Fruit fly (Drosophila melanogaster) S2 (cell line): ENCODE measurements around the gene zen2.

Experiments used
- CG8478 ChIP-seq: fragments of >200 bp; optimal IDR thresholded peaks from 2 replicates; lab custom pipeline; 2018
- CTCF ChIP-seq, 2 experiments: fragments of >200 bp; optimal IDR thresholded peaks; 2 replicates each; lab custom pipeline; 2018

The zen2 gene

DNA sequence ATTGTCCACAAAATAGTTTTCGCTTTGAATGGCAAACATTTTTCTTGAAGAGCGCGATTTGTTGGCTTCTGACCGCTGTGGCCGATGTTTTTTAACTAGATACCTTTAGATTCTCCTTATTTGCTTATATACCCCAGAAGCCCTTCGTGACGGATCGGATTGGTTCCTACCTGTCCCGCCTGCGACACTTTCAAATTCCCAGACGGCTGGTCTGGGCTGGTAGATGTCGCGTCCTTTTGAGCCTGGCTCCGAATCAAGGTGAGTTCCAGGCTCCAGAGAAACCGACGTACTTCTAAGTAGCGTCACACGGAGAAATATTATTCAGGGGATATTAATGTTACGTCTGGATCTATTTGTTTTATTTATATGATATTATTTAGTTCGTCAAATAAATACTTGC lies at the start of gene zen2:
Gene zen2, minus strand, starts transcription at position 101 of the 400 bp plus-strand sequence.
- TF ChIP-seq CG8478 (lab: Kevin White, UChicago) = no peak
- TF ChIP-seq CTCF (optimal IDR thresholded peaks at IDR 0.05; lab: Kevin White, UChicago) = no peak

DNA sequence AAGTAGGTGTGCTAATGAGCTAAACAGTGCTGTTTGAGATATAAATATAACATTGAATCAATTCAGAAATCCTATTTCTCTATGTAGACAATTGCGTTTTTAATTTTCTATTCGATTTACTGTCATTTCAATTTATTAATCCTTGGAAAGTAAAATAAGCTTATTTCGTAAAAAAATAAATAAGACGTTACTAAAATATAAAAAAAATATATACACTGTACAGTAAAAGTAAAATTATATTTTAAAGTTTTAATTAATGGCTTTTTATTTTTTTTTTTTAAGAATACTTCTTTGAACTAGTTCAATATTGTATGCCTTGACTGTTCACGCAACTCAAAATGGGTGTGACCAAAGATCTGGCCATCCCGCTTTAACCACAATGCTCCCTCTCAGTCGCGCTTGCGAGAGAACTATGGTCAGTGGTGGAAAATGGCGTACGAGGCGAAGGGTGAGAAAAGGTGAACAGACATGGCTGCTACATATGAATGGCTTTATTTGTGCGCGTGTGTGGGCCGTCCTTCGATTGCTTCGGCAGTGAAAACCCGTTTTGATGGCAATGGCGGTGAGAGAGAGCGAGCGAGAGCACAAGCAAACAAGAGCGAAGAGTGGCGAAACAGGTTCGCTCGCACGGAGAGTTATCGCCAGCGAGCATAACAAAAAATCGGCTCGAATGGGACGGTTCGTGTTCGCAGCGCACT lies 47.4 kb upstream of the zen2 start, which contains the start of gene Dfd:
Gene Dfd, plus strand, starts transcription at position 648 of the 698 bp plus-strand sequence.
- TF ChIP-seq CTCF (optimal IDR thresholded peaks at IDR 0.05; lab: Kevin White, UChicago) (peak in 1 of 2 experiments; percentile 40), CG8478 (lab: Kevin White, UChicago) (no peak)

DNA sequence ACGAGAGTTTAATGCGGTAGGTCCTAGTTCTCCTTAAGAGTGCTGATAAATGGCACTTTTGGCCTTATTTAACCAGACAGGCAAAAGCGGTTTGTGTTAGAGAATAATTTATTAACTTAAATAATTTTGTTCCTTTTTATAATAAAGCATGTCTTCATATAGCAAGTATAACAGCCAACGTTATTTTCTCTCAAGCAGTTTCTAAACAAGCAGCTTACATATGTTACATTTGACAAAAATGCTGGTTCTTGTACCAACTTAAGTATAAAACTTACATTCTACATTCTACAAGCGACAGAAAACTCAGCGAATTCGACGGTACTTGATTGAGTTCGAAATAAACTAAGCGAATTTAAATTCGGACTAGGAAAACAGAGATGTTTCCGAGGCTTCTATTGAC lies 36.1 kb upstream of the zen2 start:
- TF ChIP-seq CTCF (optimal IDR thresholded peaks at IDR 0.05; lab: Kevin White, UChicago) = peak; percentile 58 to 71
- TF ChIP-seq CG8478 (lab: Kevin White, UChicago) = no peak

- no peak for TF ChIP-seq CG8478 (lab: Kevin White, UChicago)
- no peak for TF ChIP-seq CTCF (optimal IDR thresholded peaks at IDR 0.05; lab: Kevin White, UChicago)
Observed at dm6 chr3R:6776797-6777196, 32.9 kb upstream of the zen2 start.

dm6 chr3R:6771797-6772196 lies 27.9 kb upstream of the zen2 start:
- TF ChIP-seq CG8478 (lab: Kevin White, UChicago) (no peak), CTCF (optimal IDR thresholded peaks at IDR 0.05; lab: Kevin White, UChicago) (no peak)

dm6 chr3R:6768256-6768655 lies 24.3 kb upstream of the zen2 start:
- no peak for TF ChIP-seq CG8478 (lab: Kevin White, UChicago)
- peak; percentile 15 to 42 for TF ChIP-seq CTCF (optimal IDR thresholded peaks at IDR 0.05; lab: Kevin White, UChicago)

dm6 chr3R:6766928-6767327 lies 23.0 kb upstream of the zen2 start:
- no peak for TF ChIP-seq CTCF (optimal IDR thresholded peaks at IDR 0.05; lab: Kevin White, UChicago)
- TF ChIP-seq CG8478 (lab: Kevin White, UChicago) = no peak

DNA sequence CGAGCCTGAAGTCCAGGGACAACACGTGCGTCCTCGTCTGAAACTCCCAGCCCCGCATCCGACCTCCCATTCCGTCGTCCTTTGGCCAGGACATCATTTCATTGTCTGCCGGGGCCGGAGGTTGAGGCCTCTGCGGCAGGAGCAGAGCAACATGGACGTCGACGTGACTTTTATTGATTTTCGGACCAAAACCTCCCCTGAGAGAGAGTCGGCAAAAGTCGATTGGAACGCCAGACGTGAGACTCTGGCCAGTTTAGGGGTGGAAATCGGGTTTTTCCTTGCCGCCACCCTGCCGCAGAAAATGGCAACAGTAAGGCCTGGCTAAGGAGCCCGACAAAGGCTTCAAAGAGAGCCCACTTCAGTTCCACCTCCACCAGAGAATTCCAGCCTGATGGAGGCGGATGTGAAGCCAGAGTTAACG lies 22.2 kb upstream of the zen2 start:
- TF ChIP-seq CTCF (optimal IDR thresholded peaks at IDR 0.05; lab: Kevin White, UChicago) (no peak), CG8478 (lab: Kevin White, UChicago) (no peak)

DNA sequence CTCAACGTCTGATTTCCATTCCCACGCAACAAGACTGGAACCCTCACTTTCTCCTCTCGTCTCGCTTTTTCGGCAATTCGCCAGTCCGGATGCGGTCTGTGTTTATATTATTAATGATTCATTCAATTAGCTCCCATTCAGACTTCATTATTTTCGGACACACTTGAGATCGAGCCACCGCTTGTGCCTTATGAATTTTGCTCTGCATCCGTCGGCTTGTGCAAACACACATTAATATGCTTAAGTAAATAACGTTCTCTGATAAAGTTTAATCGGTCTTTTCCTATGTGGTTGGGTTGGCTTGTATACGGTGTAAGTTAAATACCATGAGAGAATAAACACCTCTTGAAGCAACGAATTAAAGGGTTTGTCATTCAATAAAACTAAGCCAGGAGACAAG lies 20.9 kb upstream of the zen2 start:
- no peak for TF ChIP-seq CTCF (optimal IDR thresholded peaks at IDR 0.05; lab: Kevin White, UChicago)
- TF ChIP-seq CG8478 (lab: Kevin White, UChicago) = no peak

- TF ChIP-seq CTCF (optimal IDR thresholded peaks at IDR 0.05; lab: Kevin White, UChicago) (no peak), CG8478 (lab: Kevin White, UChicago) (no peak)
Observed at dm6 chr3R:6762794-6763407, 19.0 kb upstream of the zen2 start.

- TF ChIP-seq CTCF (optimal IDR thresholded peaks at IDR 0.05; lab: Kevin White, UChicago) = no peak
- no peak for TF ChIP-seq CG8478 (lab: Kevin White, UChicago)
Observed at dm6 chr3R:6762188-6762643, 18.3 kb upstream of the zen2 start, which contains the start of gene Ama. TSS of gene Ama (plus strand) at chr3R:6762593.

DNA sequence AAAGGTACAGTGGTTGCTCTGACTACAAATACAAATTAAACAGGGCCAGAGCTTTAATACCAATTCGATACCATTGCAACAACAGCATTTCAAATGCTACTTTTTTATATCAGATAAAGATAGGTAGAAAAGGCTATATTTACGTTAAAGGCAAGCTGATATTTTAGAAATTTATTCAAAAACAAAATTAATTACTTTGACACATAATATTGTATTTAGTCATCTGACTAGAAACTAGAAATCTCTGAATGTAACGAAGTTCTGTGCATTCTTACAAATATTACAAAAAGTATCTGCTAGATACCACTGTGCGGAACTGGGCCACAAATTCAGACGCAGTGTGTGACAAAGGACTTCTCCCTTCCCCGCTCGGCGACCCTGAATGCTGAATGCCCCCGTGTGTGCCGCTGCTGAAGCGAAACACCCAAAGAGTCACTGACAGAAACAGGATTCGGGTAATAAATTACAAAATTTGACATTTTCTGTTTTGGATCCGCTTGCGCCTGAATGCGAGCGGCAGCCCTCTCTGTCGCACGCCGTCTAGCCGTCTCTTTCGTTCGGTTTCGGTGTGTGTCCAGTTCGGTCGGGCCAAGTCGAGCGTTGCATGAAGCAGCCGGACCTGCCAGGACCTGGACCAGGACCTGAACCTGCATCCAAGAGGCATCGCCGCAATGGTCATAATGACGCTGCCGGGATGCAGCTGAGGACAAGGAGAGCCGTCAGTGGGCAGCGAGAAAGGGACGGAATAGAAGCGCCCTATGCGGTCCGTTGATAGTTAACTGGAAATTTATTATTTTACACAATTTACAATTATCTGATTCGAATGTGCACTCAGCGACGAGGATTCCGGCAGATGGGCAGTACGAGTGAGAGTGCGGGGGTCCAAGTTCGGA lies 17.1 kb upstream of the zen2 start:
- TF ChIP-seq CTCF (optimal IDR thresholded peaks at IDR 0.05; lab: Kevin White, UChicago) (no peak), CG8478 (lab: Kevin White, UChicago) (no peak)

- TF ChIP-seq CTCF (optimal IDR thresholded peaks at IDR 0.05; lab: Kevin White, UChicago) (peak; percentile 89 to 99), CG8478 (lab: Kevin White, UChicago) (no peak)
Observed at dm6 chr3R:6759419-6759818, 15.5 kb upstream of the zen2 start, which contains the start of gene bcd. TSS of gene bcd (minus strand) at chr3R:6759466.

DNA sequence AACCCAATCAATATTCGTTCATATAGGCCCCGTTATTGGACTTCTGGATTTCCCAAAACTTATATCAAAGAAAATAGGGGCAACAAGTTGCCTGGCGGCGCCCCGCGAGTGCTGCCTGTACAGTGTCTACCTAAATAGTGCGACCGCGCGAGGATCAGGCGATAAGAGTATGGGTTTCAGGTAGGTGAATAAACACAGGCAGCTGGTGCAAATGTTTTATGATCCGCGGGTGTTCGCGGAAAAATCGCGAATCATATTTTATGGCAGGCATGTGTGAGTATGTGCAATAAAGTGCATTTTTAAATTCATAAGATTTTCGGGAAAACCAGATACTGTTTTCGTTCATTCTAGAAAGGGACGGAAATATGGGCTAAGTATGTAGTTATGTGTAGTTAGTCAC lies 11.5 kb upstream of the zen2 start:
- TF ChIP-seq CG8478 (lab: Kevin White, UChicago) (no peak), CTCF (optimal IDR thresholded peaks at IDR 0.05; lab: Kevin White, UChicago) (no peak)
